Worm (Caenorhabditis elegans) whole organism, young adult: Measurements from ENCODE around the gene pigx-1.

Experiments used
- F39B2.1 ChIP-seq: fragments of 200-800 bp; sonication (Bioruptor generic); IDR thresholded peaks from 2 replicates; pipeline ENCODE4 v1.3.6; 2022; ENCODE audit warnings: missing genetic modification reagents, missing genetic modification characterization, missing compliant biosample characterization
- Y53G8AR.9 ChIP-seq: fragments of 200-800 bp; sonication (Bioruptor generic); conservative IDR thresholded peaks from 2 replicates; pipeline ENCODE4 v1.3.6; 2022; ENCODE audit warnings: missing genetic modification reagents, missing genetic modification characterization, missing compliant biosample characterization
- ama-1 ChIP-seq, 3 experiments: fragments of 150-350 bp in 1 of 3; sonication (generic microtip) in 2 of 3; optimal IDR thresholded peaks; 2 replicates each; lab custom pipeline; 2014 to 2018; ENCODE audit warnings: missing biosample characterization in 2 of 3, missing genetic modification characterization in 2 of 3, missing genetic modification reagents in 2 of 3
- egrh-3 ChIP-seq: fragments of 200-800 bp; sonication (Bioruptor generic); IDR thresholded peaks from 2 replicates; pipeline ENCODE4 v1.3.6; 2022; ENCODE audit warnings: missing genetic modification reagents, missing genetic modification characterization, missing compliant biosample characterization
- ekl-4 ChIP-seq: fragments of 200-800 bp; sonication (Bioruptor generic); IDR thresholded peaks from 2 replicates; pipeline ENCODE4 v1.3.6; 2022; ENCODE audit warnings: missing genetic modification reagents, missing genetic modification characterization, missing compliant biosample characterization
- lin-54 ChIP-seq: fragments of 200-800 bp; sonication (Bioruptor generic); optimal IDR thresholded peaks from 2 replicates; lab custom pipeline; 2018; ENCODE audit warnings: mild to moderate bottlenecking, missing genetic modification characterization, missing compliant biosample characterization
- madf-3 ChIP-seq: fragments of 200-800 bp; sonication (Bioruptor generic); IDR thresholded peaks from 2 replicates; pipeline ENCODE4 v1.3.6; 2022; ENCODE audit warnings: missing genetic modification reagents, missing genetic modification characterization, missing compliant biosample characterization
- mcd-1 ChIP-seq: fragments of 200-800 bp; sonication (Bioruptor generic); IDR thresholded peaks from 2 replicates; pipeline ENCODE4 v1.3.6; 2022; ENCODE audit warnings: missing genetic modification reagents, missing genetic modification characterization, missing compliant biosample characterization
- nfya-1 ChIP-seq: sonication (generic microtip); optimal IDR thresholded peaks from 2 replicates; lab custom pipeline; 2017; ENCODE audit warnings: antibody characterized with exemption, missing compliant biosample characterization, missing genetic modification characterization, borderline replicate concordance; ENCODE audit not compliant: insufficient read depth
- nhr-90 ChIP-seq: sonication (generic microtip); optimal IDR thresholded peaks from 2 replicates; lab custom pipeline; 2016; ENCODE audit warnings: missing genotype, mild to moderate bottlenecking, missing genetic modification characterization, missing compliant biosample characterization
- pbrm-1 ChIP-seq: fragments of 200-800 bp; sonication (Bioruptor generic); IDR thresholded peaks from 2 replicates; pipeline ENCODE4 v1.3.6; 2022; ENCODE audit warnings: missing genetic modification reagents, missing genetic modification characterization, missing compliant biosample characterization
- unc-62 ChIP-seq: fragments of 150-350 bp; optimal IDR thresholded peaks from 2 replicates; lab custom pipeline; 2014; ENCODE audit warnings: missing biosample characterization, missing genetic modification reagents, missing genetic modification characterization
- zim-3 ChIP-seq: sonication (generic microtip); optimal IDR thresholded peaks from 2 replicates; lab custom pipeline; 2017; ENCODE audit warnings: mild to moderate bottlenecking, missing genetic modification characterization, moderate library complexity, missing compliant biosample characterization

- TF ChIP-seq pbrm-1 (no peak), lin-54 (GFP tag; lab: Kevin White, UChicago) (no peak), madf-3 (GFP tag; lab: Robert Waterston, UW) (no peak), mcd-1 (GFP tag; lab: Robert Waterston, UW) (no peak), ama-1 (optimal IDR thresholded peaks at IDR 0.05; lab: Kevin White, UChicago) (no peak), ama-1 (GFP tag; optimal IDR thresholded peaks at IDR 0.05; lab: Kevin White, UChicago) (no peak), zim-3 (tag; lab: Kevin White, UChicago) (no peak), egrh-3 (GFP tag; lab: Robert Waterston, UW) (no peak), Y53G8AR.9 (GFP tag; lab: Robert Waterston, UW) (no peak), F39B2.1 (GFP tag; lab: Robert Waterston, UW) (no peak), nfya-1 (no peak), nhr-90 (tag; lab: Kevin White, UChicago) (no peak), ekl-4 (GFP tag; lab: Robert Waterston, UW) (no peak), unc-62 (GFP tag; lab: Kevin White, UChicago) (no peak)
These were observed 14.9 kb downstream of the pigx-1 start for ce11 chrX:1081927-1082326.
